Fruit fly (Drosophila melanogaster) whole organism, pupa: Measurements from ENCODE around the gene CG9331.

Experiments
- CG12605 ChIP-seq: fragments of 200-800 bp; sonication (Bioruptor generic); IDR thresholded peaks from 2 replicates; pipeline ENCODE4 v1.3.6; 2022; ENCODE audit warnings: missing biosample characterization, missing genetic modification characterization
- CG13204 ChIP-seq: fragments of 200-800 bp; sonication (Bioruptor generic); optimal IDR thresholded peaks from 2 replicates; lab custom pipeline; 2018; ENCODE audit warnings: missing biosample characterization, mild to moderate bottlenecking, missing genetic modification characterization, moderate library complexity
- CG14655 ChIP-seq: fragments of 200-800 bp; sonication (Bioruptor generic); optimal IDR thresholded peaks from 3 replicates; lab custom pipeline; 2017; ENCODE audit warnings: mild to moderate bottlenecking, missing biosample characterization, missing genetic modification reagents, missing genetic modification characterization
- CG15710 ChIP-seq: fragments of 200-800 bp; sonication (Bioruptor generic); optimal IDR thresholded peaks from 2 replicates; lab custom pipeline; 2018; ENCODE audit warnings: missing biosample characterization, mild to moderate bottlenecking, missing genetic modification characterization, moderate library complexity
- CG9948 ChIP-seq: fragments of 200-800 bp; sonication (Bioruptor generic); optimal IDR thresholded peaks from 2 replicates; lab custom pipeline; 2018; ENCODE audit warnings: missing biosample characterization, mild to moderate bottlenecking, missing genetic modification characterization, moderate library complexity
- EcR ChIP-seq: fragments of 200-800 bp; sonication (Bioruptor generic); optimal IDR thresholded peaks from 3 replicates; lab custom pipeline; 2019; ENCODE audit warnings: missing biosample characterization, missing genetic modification characterization, mild to moderate bottlenecking, moderate library complexity, missing genetic modification reagents
- Ets98B ChIP-seq: fragments of 200-800 bp; sonication (Bioruptor generic); IDR thresholded peaks from 2 replicates; pipeline ENCODE4 v1.3.6; 2022; ENCODE audit warnings: missing biosample characterization, missing genetic modification characterization

DNA sequence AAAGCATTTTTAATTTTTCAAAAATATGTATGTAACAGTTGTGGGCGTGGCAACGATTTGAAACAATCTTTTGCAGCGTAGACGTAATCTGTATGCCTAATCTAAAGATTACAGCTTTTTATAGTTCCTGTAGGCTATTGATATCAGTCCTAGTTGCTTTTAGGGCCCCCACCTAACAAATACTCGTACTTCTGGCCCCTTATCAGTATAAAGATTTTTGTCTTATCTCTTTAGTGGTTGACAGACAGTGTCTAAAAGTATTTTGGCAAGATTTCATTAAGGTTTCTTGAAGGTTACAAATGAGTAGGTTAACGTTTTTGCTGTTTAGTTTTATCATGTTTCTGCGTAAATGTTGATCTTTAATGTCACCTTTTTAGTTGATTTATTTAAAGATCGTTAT, 6.1 kb downstream of the CG9331 start:
- TF ChIP-seq CG14655 (no peak), EcR (GFP tag; lab: Kevin White, UChicago) (no peak), Ets98B (GFP tag; lab: Robert Waterston, UW) (no peak), CG15710 (no peak), CG12605 (GFP tag; lab: Robert Waterston, UW) (no peak), CG13204 (GFP tag; lab: Kevin White, UChicago) (no peak), CG9948 (tag; lab: Kevin White, UChicago) (no peak)
